Worm (Caenorhabditis elegans) whole organism, late embryonic: ENCODE results near the gene F32H5.3.

Source experiments
- C38D4.7 ChIP-seq: fragments of 200-800 bp; sonication (Bioruptor generic); optimal IDR thresholded peaks from 2 replicates; lab custom pipeline; 2018; ENCODE audit warnings: mild to moderate bottlenecking, missing genetic modification characterization, moderate library complexity, missing compliant biosample characterization
- F13H6.1 ChIP-seq: sonication (generic microtip); optimal IDR thresholded peaks from 2 replicates; lab custom pipeline; 2016; ENCODE audit warnings: missing genetic modification characterization, missing compliant biosample characterization
- K09A11.1 ChIP-seq: sonication (generic microtip); optimal IDR thresholded peaks from 2 replicates; lab custom pipeline; 2017; ENCODE audit warnings: antibody characterized with exemption, mild to moderate bottlenecking, missing genetic modification characterization, missing compliant biosample characterization; ENCODE audit not compliant: insufficient read depth
- Y22D7AL.16 ChIP-seq: sonication (generic microtip); optimal IDR thresholded peaks from 2 replicates; lab custom pipeline; 2016; ENCODE audit warnings: missing genetic modification characterization, missing compliant biosample characterization
- ahr-1 ChIP-seq: sonication (generic microtip); optimal IDR thresholded peaks from 2 replicates; lab custom pipeline; 2016; ENCODE audit warnings: missing genetic modification characterization, missing compliant biosample characterization
- ceh-18 ChIP-seq: sonication (generic microtip); optimal IDR thresholded peaks from 2 replicates; lab custom pipeline; 2016; ENCODE audit warnings: missing genetic modification characterization, missing compliant biosample characterization
- ceh-19 ChIP-seq: fragments of 200-800 bp; sonication (Bioruptor generic); optimal IDR thresholded peaks from 2 replicates; lab custom pipeline; 2018; ENCODE audit warnings: mild to moderate bottlenecking, missing genetic modification characterization, missing compliant biosample characterization
- ceh-2 ChIP-seq: sonication (generic microtip); optimal IDR thresholded peaks from 2 replicates; lab custom pipeline; 2016; ENCODE audit warnings: missing genotype, missing genetic modification characterization, missing compliant biosample characterization
- ceh-22 ChIP-seq: sonication (generic microtip); optimal IDR thresholded peaks from 2 replicates; lab custom pipeline; 2017; ENCODE audit warnings: missing biosample characterization, missing genetic modification characterization
- ceh-31 ChIP-seq: sonication (generic microtip); optimal IDR thresholded peaks from 2 replicates; lab custom pipeline; 2016; ENCODE audit warnings: missing genetic modification characterization, missing compliant biosample characterization
- ceh-48 ChIP-seq: sonication (generic microtip); optimal IDR thresholded peaks from 2 replicates; lab custom pipeline; 2016; ENCODE audit warnings: missing genetic modification characterization, inconsistent platforms, missing compliant biosample characterization
- ceh-9 ChIP-seq: sonication (generic microtip); optimal IDR thresholded peaks from 2 replicates; lab custom pipeline; 2016; ENCODE audit warnings: mild to moderate bottlenecking, missing genetic modification characterization, inconsistent platforms, missing compliant biosample characterization
- che-1 ChIP-seq: sonication (generic microtip); optimal IDR thresholded peaks from 2 replicates; lab custom pipeline; 2016; ENCODE audit warnings: mild to moderate bottlenecking, missing genetic modification characterization, missing compliant biosample characterization
- dve-1 ChIP-seq: sonication (generic microtip); optimal IDR thresholded peaks from 2 replicates; lab custom pipeline; 2017; ENCODE audit warnings: antibody characterized with exemption, mild to moderate bottlenecking, missing genetic modification characterization, missing compliant biosample characterization
- ets-4 ChIP-seq: sonication (generic microtip); optimal IDR thresholded peaks from 2 replicates; lab custom pipeline; 2016; ENCODE audit warnings: missing genetic modification characterization, missing compliant biosample characterization
- eyg-1 ChIP-seq: sonication (generic microtip); optimal IDR thresholded peaks from 2 replicates; lab custom pipeline; 2016; ENCODE audit warnings: missing genotype, missing genetic modification characterization, missing compliant biosample characterization
- fax-1 ChIP-seq: sonication (generic microtip); optimal IDR thresholded peaks from 2 replicates; lab custom pipeline; 2016; ENCODE audit warnings: missing genotype, missing genetic modification characterization, missing compliant biosample characterization
- fkh-6 ChIP-seq: sonication (generic microtip); optimal IDR thresholded peaks from 2 replicates; lab custom pipeline; 2016; ENCODE audit warnings: missing genetic modification characterization, missing compliant biosample characterization
- hlh-13 ChIP-seq: fragments of 200-800 bp; sonication (Bioruptor generic); optimal IDR thresholded peaks from 2 replicates; lab custom pipeline; 2018; ENCODE audit warnings: mild to moderate bottlenecking, missing genetic modification characterization, missing compliant biosample characterization
- hlh-30 ChIP-seq: sonication (generic microtip); optimal IDR thresholded peaks from 2 replicates; lab custom pipeline; 2017; ENCODE audit warnings: antibody characterized with exemption, missing genetic modification characterization, missing compliant biosample characterization; ENCODE audit not compliant: insufficient read depth
- hlh-6 ChIP-seq: sonication (generic microtip); optimal IDR thresholded peaks from 2 replicates; lab custom pipeline; 2016; ENCODE audit warnings: missing genotype, missing genetic modification characterization, missing compliant biosample characterization
- hlh-8 ChIP-seq: sonication (generic microtip); optimal IDR thresholded peaks from 2 replicates; lab custom pipeline; 2016; ENCODE audit warnings: missing genotype, missing genetic modification characterization, missing compliant biosample characterization
- lin-11 ChIP-seq: fragments of 200-800 bp; sonication (Bioruptor generic); optimal IDR thresholded peaks from 2 replicates; lab custom pipeline; 2018; ENCODE audit warnings: mild to moderate bottlenecking, missing genetic modification characterization, missing compliant biosample characterization
- mec-3 ChIP-seq: sonication (generic microtip); optimal IDR thresholded peaks from 2 replicates; lab custom pipeline; 2016; ENCODE audit warnings: borderline replicate concordance, missing genetic modification characterization, missing compliant biosample characterization
- nhr-11 ChIP-seq: fragments of 150-350 bp; optimal IDR thresholded peaks from 2 replicates; lab custom pipeline; 2014; ENCODE audit warnings: missing biosample characterization, missing genetic modification characterization
- odd-2 ChIP-seq: sonication (generic microtip); optimal IDR thresholded peaks from 2 replicates; lab custom pipeline; 2017; ENCODE audit warnings: antibody characterized with exemption, mild to moderate bottlenecking, missing genetic modification characterization, missing compliant biosample characterization
- pha-2 ChIP-seq: sonication (generic microtip); optimal IDR thresholded peaks from 2 replicates; lab custom pipeline; 2017; ENCODE audit warnings: mild to moderate bottlenecking, missing genetic modification characterization, missing compliant biosample characterization
- pqm-1 ChIP-seq: sonication (generic microtip); optimal IDR thresholded peaks from 2 replicates; lab custom pipeline; 2016; ENCODE audit warnings: missing genetic modification characterization, missing compliant biosample characterization
- pros-1 ChIP-seq: fragments of 150-350 bp; optimal IDR thresholded peaks from 2 replicates; lab custom pipeline; 2014; ENCODE audit warnings: missing biosample characterization, missing genetic modification reagents, missing genetic modification characterization
- sdc-2 ChIP-seq: sonication (generic microtip); optimal IDR thresholded peaks from 2 replicates; lab custom pipeline; 2016; ENCODE audit warnings: missing genotype, missing genetic modification characterization, missing compliant biosample characterization
- tbx-7 ChIP-seq: sonication (generic microtip); optimal IDR thresholded peaks from 2 replicates; lab custom pipeline; 2016; ENCODE audit warnings: missing genotype, missing genetic modification characterization, missing compliant biosample characterization
- unc-3 ChIP-seq, 2 experiments: fragments of 200-800 bp in 1 of 2; sonication (Bioruptor generic) in 1 of 2; sonication (generic microtip) in 1 of 2; conservative IDR thresholded peaks in 1 of 2; optimal IDR thresholded peaks in 1 of 2; 2 replicates each; pipeline versions ENCODE4 v1.3.6 to Lab custom; 2016 to 2022; ENCODE audit warnings: missing compliant biosample characterization in 2 of 2, missing genetic modification characterization in 2 of 2, missing genetic modification reagents in 1 of 2
- unc-42 ChIP-seq: sonication (generic microtip); optimal IDR thresholded peaks from 2 replicates; lab custom pipeline; 2016; ENCODE audit warnings: missing genotype, missing genetic modification characterization, missing compliant biosample characterization
- unc-55 ChIP-seq: sonication (generic microtip); optimal IDR thresholded peaks from 2 replicates; lab custom pipeline; 2017; ENCODE audit warnings: missing biosample characterization, missing genetic modification reagents, missing genetic modification characterization
- zip-5 ChIP-seq: sonication (generic microtip); optimal IDR thresholded peaks from 2 replicates; lab custom pipeline; 2016; ENCODE audit warnings: missing genetic modification characterization, missing compliant biosample characterization
- ztf-16 ChIP-seq: sonication (generic microtip); optimal IDR thresholded peaks from 2 replicates; lab custom pipeline; 2017; ENCODE audit warnings: missing genetic modification characterization, missing compliant biosample characterization

F32H5.3 gene

ce11 chrV:13396426-13396825 is 37.3 kb downstream of the F32H5.3 start (continued):
- no peak for TF ChIP-seq mec-3

- TF ChIP-seq ceh-31 (tag; lab: Kevin White, UChicago): peak; percentile 12
- no peak for TF ChIP-seq tbx-7 (tag; lab: Kevin White, UChicago)
- peak; percentile 62 for TF ChIP-seq unc-42 (tag; lab: Kevin White, UChicago)
- TF ChIP-seq, all 69 proteins: peak for 2
Measured at ce11 chrV:13401669-13402068, 42.5 kb downstream of the F32H5.3 start.

ce11 chrV:13402524-13402923 is 43.4 kb downstream of the F32H5.3 start:
- TF ChIP-seq ceh-22: no peak
- no peak for TF ChIP-seq pha-2 (tag; lab: Kevin White, UChicago)
- no peak for TF ChIP-seq lin-11
- TF ChIP-seq zip-5 (tag; lab: Kevin White, UChicago): no peak
- no peak for TF ChIP-seq nhr-11
- no peak for TF ChIP-seq unc-3 (GFP tag; conservative IDR thresholded peaks at IDR 0.05; lab: Robert Waterston, UW)
- TF ChIP-seq unc-3 (tag; optimal IDR thresholded peaks at IDR 0.05; lab: Kevin White, UChicago): no peak
- TF ChIP-seq ztf-16 (tag; lab: Kevin White, UChicago): no peak
- TF ChIP-seq unc-55 (GFP tag; lab: Kevin White, UChicago): peak; percentile 83
- TF ChIP-seq ceh-48: no peak
- no peak for TF ChIP-seq ceh-9 (tag; lab: Kevin White, UChicago)
- TF ChIP-seq ahr-1 (tag; lab: Kevin White, UChicago): no peak
- TF ChIP-seq dve-1 (tag; lab: Kevin White, UChicago): no peak
- no peak for TF ChIP-seq ets-4
- TF ChIP-seq fax-1 (tag; lab: Kevin White, UChicago): no peak
- TF ChIP-seq K09A11.1 (tag; lab: Kevin White, UChicago): no peak
- TF ChIP-seq hlh-6 (tag; lab: Kevin White, UChicago): no peak
- no peak for TF ChIP-seq C38D4.7 (GFP tag; lab: Kevin White, UChicago)
- no peak for TF ChIP-seq ceh-19 (GFP tag; lab: Kevin White, UChicago)
- TF ChIP-seq che-1 (tag; lab: Kevin White, UChicago): no peak
- no peak for TF ChIP-seq pqm-1 (tag; lab: Kevin White, UChicago)
- TF ChIP-seq hlh-30 (tag; lab: Kevin White, UChicago): peak; percentile 40
- no peak for TF ChIP-seq F13H6.1 (tag; lab: Kevin White, UChicago)
- TF ChIP-seq pros-1 (tag; lab: Kevin White, UChicago): no peak
- peak; percentile 34 for TF ChIP-seq ceh-18 (tag; lab: Kevin White, UChicago)
- TF ChIP-seq eyg-1 (tag; lab: Kevin White, UChicago): no peak
- TF ChIP-seq, all 69 proteins: peak for 3

ce11 chrV:13406032-13406431 is 46.9 kb downstream of the F32H5.3 start, which contains the start of gene cutl-1:
cutl-1 (minus strand) TSS chrV:13406114.
- TF ChIP-seq unc-3 (GFP tag; conservative IDR thresholded peaks at IDR 0.05; lab: Robert Waterston, UW) (no peak), unc-3 (tag; optimal IDR thresholded peaks at IDR 0.05; lab: Kevin White, UChicago) (no peak)

DNA sequence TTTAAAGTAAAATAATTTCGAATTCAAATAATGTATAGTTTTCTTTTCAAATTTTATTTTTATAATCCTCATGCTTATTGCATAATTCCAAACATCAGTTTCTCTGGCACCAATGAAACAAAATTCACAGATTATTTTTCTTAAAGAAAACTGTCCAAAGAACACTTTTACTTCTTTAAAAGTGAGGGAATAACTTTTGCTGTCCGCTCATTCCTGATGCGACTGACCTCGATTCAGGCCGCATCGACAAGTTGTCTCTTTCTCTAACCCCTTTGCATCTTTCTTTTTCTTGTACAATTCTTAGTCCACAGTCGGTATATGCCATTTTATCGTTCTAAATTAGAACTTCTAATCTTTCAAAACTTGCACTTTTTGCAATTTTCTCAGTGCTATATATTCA is 47.4 kb downstream of the F32H5.3 start, which contains the start of gene F53F1.2:
F53F1.2 (plus strand) TSS at position 306 of the 400 bp plus-strand sequence.
- TF ChIP-seq C38D4.7 (GFP tag; lab: Kevin White, UChicago) (no peak), ceh-2 (tag; lab: Kevin White, UChicago) (no peak), F13H6.1 (tag; lab: Kevin White, UChicago) (no peak), hlh-13 (GFP tag; lab: Kevin White, UChicago) (no peak), odd-2 (tag; lab: Kevin White, UChicago) (no peak), fkh-6 (tag; lab: Kevin White, UChicago) (no peak), nhr-11 (no peak), hlh-8 (no peak), sdc-2 (tag; lab: Kevin White, UChicago) (no peak), Y22D7AL.16 (tag; lab: Kevin White, UChicago) (no peak), unc-3 (GFP tag; conservative IDR thresholded peaks at IDR 0.05; lab: Robert Waterston, UW) (no peak), unc-3 (tag; optimal IDR thresholded peaks at IDR 0.05; lab: Kevin White, UChicago) (no peak)
